Fruit fly (Drosophila melanogaster) whole organism, embryonic: ENCODE data around the gene Tcs6.
A peak's percentile ranks its signal among the peaks of the same experiment; 100 is the strongest.

ENCODE experiments used
- Asciz ChIP-seq: fragments of 200-800 bp; sonication (Bioruptor generic); optimal IDR thresholded peaks from 2 replicates; lab custom pipeline; 2017; ENCODE audit warnings: missing biosample characterization, mild to moderate bottlenecking, missing genetic modification characterization, missing genetic modification reagents
- Atf3 ChIP-seq: fragments of 200-800 bp; sonication (Bioruptor generic); optimal IDR thresholded peaks from 3 replicates; lab custom pipeline; 2016; ENCODE audit warnings: missing biosample characterization, missing genetic modification characterization
- CG11398 ChIP-seq: fragments of 200-800 bp; sonication (Bioruptor generic); optimal IDR thresholded peaks from 2 replicates; lab custom pipeline; 2016; ENCODE audit warnings: missing biosample characterization, missing genetic modification characterization
- CG11456 ChIP-seq: fragments of 200-800 bp; sonication (Bioruptor generic); IDR thresholded peaks from 3 replicates; pipeline ENCODE4 v1.3.6; 2022; ENCODE audit warnings: missing biosample characterization, missing genetic modification characterization
- CG11723 ChIP-seq: fragments of 200-800 bp; sonication (Bioruptor generic); optimal IDR thresholded peaks from 2 replicates; lab custom pipeline; 2017; ENCODE audit warnings: missing biosample characterization, mild to moderate bottlenecking, missing genetic modification characterization
- CG12219 ChIP-seq: fragments of 200-800 bp; sonication (Bioruptor generic); optimal IDR thresholded peaks from 3 replicates; lab custom pipeline; 2018; ENCODE audit warnings: missing biosample characterization, mild to moderate bottlenecking, missing genetic modification characterization
- CG12391 ChIP-seq: fragments of 200-800 bp; sonication (Bioruptor generic); optimal IDR thresholded peaks from 3 replicates; lab custom pipeline; 2018; ENCODE audit warnings: missing biosample characterization, mild to moderate bottlenecking, missing genetic modification characterization, moderate library complexity
- CG13424 ChIP-seq: fragments of 200-800 bp; sonication (Bioruptor generic); optimal IDR thresholded peaks from 2 replicates; lab custom pipeline; 2019; ENCODE audit warnings: missing biosample characterization, mild to moderate bottlenecking, missing genetic modification characterization, moderate library complexity
- CG31388 ChIP-seq: fragments of 200-800 bp; sonication (Bioruptor generic); optimal IDR thresholded peaks from 2 replicates; lab custom pipeline; 2016; ENCODE audit warnings: missing biosample characterization, missing genetic modification characterization
- CG33213 ChIP-seq: fragments of 200-800 bp; sonication (Bioruptor generic); optimal IDR thresholded peaks from 3 replicates; lab custom pipeline; 2016; ENCODE audit warnings: missing biosample characterization, missing genetic modification characterization
- CG4854 ChIP-seq: fragments of 200-800 bp; sonication (Bioruptor generic); optimal IDR thresholded peaks from 2 replicates; lab custom pipeline; 2016; ENCODE audit warnings: missing biosample characterization, missing genetic modification characterization, inconsistent platforms
- CG6654 ChIP-seq: fragments of 200-800 bp; sonication (Bioruptor generic); optimal IDR thresholded peaks from 2 replicates; lab custom pipeline; 2017; ENCODE audit warnings: missing biosample characterization, mild to moderate bottlenecking, missing genetic modification characterization
- CG6683 ChIP-seq: fragments of 200-800 bp; sonication (Bioruptor generic); optimal IDR thresholded peaks from 2 replicates; lab custom pipeline; 2017; ENCODE audit warnings: missing biosample characterization, mild to moderate bottlenecking, missing genetic modification characterization, missing genetic modification reagents
- CG7372 ChIP-seq: fragments of 200-800 bp; sonication (Bioruptor generic); IDR thresholded peaks from 2 replicates; pipeline ENCODE4 v1.3.6; 2022; ENCODE audit warnings: missing biosample characterization, missing genetic modification characterization
- CG7963 ChIP-seq: fragments of 200-800 bp; sonication (Bioruptor generic); IDR thresholded peaks from 3 replicates; pipeline ENCODE4 v1.3.6; 2022; ENCODE audit warnings: missing biosample characterization, missing genetic modification characterization; ENCODE audit not compliant: partially characterized antibody
- CG8924 ChIP-seq: fragments of 200-800 bp; optimal IDR thresholded peaks from 3 replicates; lab custom pipeline; 2019; ENCODE audit warnings: missing biosample characterization, mild to moderate bottlenecking, missing genetic modification characterization, moderate library complexity
- CG9609 ChIP-seq: fragments of 200-800 bp; sonication (Bioruptor generic); optimal IDR thresholded peaks from 3 replicates; lab custom pipeline; 2016; ENCODE audit warnings: missing biosample characterization, missing genetic modification characterization
- Dp ChIP-seq: fragments of 200-800 bp; sonication (Bioruptor generic); optimal IDR thresholded peaks from 2 replicates; lab custom pipeline; 2018; ENCODE audit warnings: missing biosample characterization, mild to moderate bottlenecking, missing genetic modification characterization, moderate library complexity
- E2f1 ChIP-seq: fragments of 200-800 bp; sonication (Bioruptor generic); IDR thresholded peaks from 2 replicates; pipeline ENCODE4 v1.3.6; 2022; ENCODE audit warnings: missing biosample characterization, missing genetic modification characterization
- Hey ChIP-seq: fragments of 200-800 bp; sonication (Bioruptor generic); optimal IDR thresholded peaks from 3 replicates; lab custom pipeline; 2018; ENCODE audit warnings: missing biosample characterization, mild to moderate bottlenecking, missing genetic modification characterization
- Hr51 ChIP-seq, 2 experiments: fragments of 200-800 bp; sonication (Bioruptor generic); optimal IDR thresholded peaks; 2 replicates in 1 of 2; 3 replicates in 1 of 2; lab custom pipeline; 2016 to 2018; ENCODE audit warnings: missing biosample characterization in 2 of 2, missing genetic modification characterization in 2 of 2, mild to moderate bottlenecking in 1 of 2, moderate library complexity in 1 of 2
- Kr ChIP-seq: fragments of 200-800 bp; sonication (Bioruptor generic); optimal IDR thresholded peaks from 2 replicates; lab custom pipeline; 2017; ENCODE audit warnings: missing biosample characterization, mild to moderate bottlenecking, missing genetic modification characterization
- Mad ChIP-seq: fragments of 200-800 bp; sonication (Bioruptor generic); optimal IDR thresholded peaks from 2 replicates; lab custom pipeline; 2016; ENCODE audit warnings: missing biosample characterization, missing genetic modification characterization
- Trl ChIP-seq, 3 experiments: fragments of >200 bp in 2 of 3; fragments of 200-800 bp in 1 of 3; sonication (Bioruptor generic) in 1 of 3; optimal IDR thresholded peaks; 2 replicates in 1 of 3; 3 replicates in 2 of 3; lab custom pipeline; 2016 to 2017; ENCODE audit warnings: missing biosample characterization in 1 of 3, missing genetic modification characterization in 1 of 3
- abd-A ChIP-seq: fragments of 200-800 bp; sonication (Bioruptor generic); optimal IDR thresholded peaks from 3 replicates; lab custom pipeline; 2019; ENCODE audit warnings: missing biosample characterization, mild to moderate bottlenecking, missing genetic modification characterization, moderate library complexity
- amos ChIP-seq: fragments of 200-800 bp; sonication (Bioruptor generic); IDR thresholded peaks from 2 replicates; pipeline ENCODE4 v1.3.6; 2022; ENCODE audit warnings: missing biosample characterization, missing genetic modification characterization; ENCODE audit not compliant: partially characterized antibody
- ap ChIP-seq: fragments of 200-800 bp; sonication (Bioruptor generic); IDR thresholded peaks from 2 replicates; pipeline ENCODE4 v1.3.6; 2022; ENCODE audit warnings: missing biosample characterization, missing genetic modification characterization
- ash1 ChIP-seq: fragments of 200-800 bp; sonication (Bioruptor generic); optimal IDR thresholded peaks from 2 replicates; lab custom pipeline; 2018; ENCODE audit warnings: missing biosample characterization, mild to moderate bottlenecking, missing genetic modification characterization
- bab2 ChIP-seq: fragments of 200-800 bp; sonication (Bioruptor generic); optimal IDR thresholded peaks from 2 replicates; lab custom pipeline; 2016; ENCODE audit warnings: missing biosample characterization, missing genetic modification characterization
- cad ChIP-seq: fragments of >200 bp; optimal IDR thresholded peaks from 2 replicates; lab custom pipeline; 2017; ENCODE audit warnings: missing biosample characterization, missing genetic modification characterization
- chm ChIP-seq: fragments of 200-800 bp; sonication (Bioruptor generic); IDR thresholded peaks from 2 replicates; pipeline ENCODE4 v1.3.6; 2022; ENCODE audit warnings: missing biosample characterization, missing genetic modification characterization
- chn ChIP-seq: fragments of 200-800 bp; sonication (Bioruptor generic); optimal IDR thresholded peaks from 2 replicates; lab custom pipeline; 2016; ENCODE audit warnings: missing biosample characterization, missing genetic modification characterization
- crol ChIP-seq: fragments of 200-800 bp; sonication (Bioruptor generic); IDR thresholded peaks from 2 replicates; pipeline ENCODE4 v1.3.6; 2022; ENCODE audit warnings: missing biosample characterization, missing genetic modification characterization
- dmrt11E ChIP-seq: fragments of 200-800 bp; sonication (Bioruptor generic); optimal IDR thresholded peaks from 3 replicates; lab custom pipeline; 2018; ENCODE audit warnings: missing biosample characterization, mild to moderate bottlenecking, missing genetic modification characterization, moderate library complexity
- exex ChIP-seq: fragments of 200-800 bp; sonication (Bioruptor generic); optimal IDR thresholded peaks from 4 replicates; lab custom pipeline; 2018; ENCODE audit warnings: missing biosample characterization, mild to moderate bottlenecking, missing genetic modification characterization, moderate library complexity
- fd102C ChIP-seq: fragments of 200-800 bp; sonication (Bioruptor generic); optimal IDR thresholded peaks from 2 replicates; lab custom pipeline; 2018; ENCODE audit warnings: missing biosample characterization, mild to moderate bottlenecking, missing genetic modification characterization, moderate library complexity
- gt ChIP-seq: fragments of 200-800 bp; sonication (Bioruptor generic); IDR thresholded peaks from 2 replicates; pipeline ENCODE4 v1.3.6; 2022; ENCODE audit warnings: missing biosample characterization, missing genetic modification characterization
- her ChIP-seq: fragments of 200-800 bp; sonication (Bioruptor generic); optimal IDR thresholded peaks from 2 replicates; lab custom pipeline; 2016; ENCODE audit warnings: missing biosample characterization, missing genetic modification characterization
- inv ChIP-seq: fragments of 200-800 bp; sonication (Bioruptor generic); IDR thresholded peaks from 2 replicates; pipeline ENCODE4 v1.3.6; 2022; ENCODE audit warnings: missing biosample characterization, missing genetic modification characterization; ENCODE audit not compliant: partially characterized antibody
- knrl ChIP-seq: fragments of 200-800 bp; sonication (Bioruptor generic); IDR thresholded peaks from 3 replicates; pipeline ENCODE4 v1.3.6; 2022; ENCODE audit warnings: missing biosample characterization, missing genetic modification characterization; ENCODE audit not compliant: partially characterized antibody
- mirr ChIP-seq: fragments of 200-800 bp; sonication (Bioruptor generic); optimal IDR thresholded peaks from 3 replicates; lab custom pipeline; 2018; ENCODE audit warnings: missing biosample characterization, mild to moderate bottlenecking, missing genetic modification characterization
- psq ChIP-seq: fragments of 200-800 bp; sonication (Bioruptor generic); optimal IDR thresholded peaks from 2 replicates; lab custom pipeline; 2017; ENCODE audit warnings: missing biosample characterization, missing genetic modification characterization
- pum ChIP-seq: fragments of 200-800 bp; sonication (Bioruptor generic); optimal IDR thresholded peaks from 2 replicates; lab custom pipeline; 2016; ENCODE audit warnings: missing biosample characterization, missing genetic modification characterization
- slbo ChIP-seq: fragments of 200-800 bp; sonication (Bioruptor generic); IDR thresholded peaks from 2 replicates; pipeline ENCODE4 v1.3.6; 2022; ENCODE audit warnings: missing biosample characterization, missing genetic modification characterization
- stwl ChIP-seq: fragments of 200-800 bp; sonication (Bioruptor generic); optimal IDR thresholded peaks from 3 replicates; lab custom pipeline; 2018; ENCODE audit warnings: missing biosample characterization, mild to moderate bottlenecking, missing genetic modification characterization, moderate library complexity
- ttk ChIP-seq: fragments of 200-800 bp; sonication (Bioruptor generic); IDR thresholded peaks from 2 replicates; pipeline ENCODE4 v2.1.2; 2022; ENCODE audit warnings: missing biosample characterization, missing genetic modification characterization
- vnd ChIP-seq: fragments of 200-800 bp; sonication (Bioruptor generic); IDR thresholded peaks from 3 replicates; pipeline ENCODE4 v1.3.6; 2022; ENCODE audit warnings: missing biosample characterization, missing genetic modification characterization; ENCODE audit not compliant: partially characterized antibody
- zfh2 ChIP-seq: fragments of 200-800 bp; sonication (Bioruptor generic); optimal IDR thresholded peaks from 2 replicates; lab custom pipeline; 2016; ENCODE audit warnings: missing biosample characterization, missing genetic modification characterization

The Tcs6 gene

dm6 chr3R:26042131-26042885 is 15.7 kb downstream of the Tcs6 start (continued):
- TF ChIP-seq amos (GFP tag; lab: Robert Waterston, UW) (no peak), CG12391 (tag; lab: Kevin White, UChicago) (peak; percentile 96), CG6683 (peak; percentile 87), psq (GFP tag; lab: Kevin White, UChicago) (peak; percentile 80), gt (GFP tag; lab: Robert Waterston, UW) (peak; percentile 84), CG12219 (GFP tag; lab: Kevin White, UChicago) (peak; percentile 96), bab2 (GFP tag; lab: Kevin White, UChicago) (peak; percentile 98), knrl (GFP tag; lab: Robert Waterston, UW) (no peak), CG33213 (peak; percentile 97), slbo (GFP tag; lab: Robert Waterston, UW) (peak; percentile 98), CG31388 (GFP tag; lab: Kevin White, UChicago) (peak; percentile 89), CG8924 (tag; lab: Kevin White, UChicago) (peak; percentile 94), abd-A (tag; lab: Kevin White, UChicago) (peak; percentile 94), Atf3 (peak; percentile 96), Dp (GFP tag; lab: Kevin White, UChicago) (peak; percentile 8), stwl (peak; percentile 55), CG13424 (tag; lab: Kevin White, UChicago) (peak; percentile 93), chn (GFP tag; lab: Kevin White, UChicago) (peak; percentile 98), CG11398 (peak; percentile 97), her (peak; percentile 95), ash1 (GFP tag; lab: Kevin White, UChicago) (no peak), pum (GFP tag; lab: Kevin White, UChicago) (peak; percentile 96), CG9609 (peak; percentile 97), CG4854 (GFP tag; lab: Kevin White, UChicago) (peak; percentile 95), crol (peak; percentile 65), Kr (peak; percentile 53), CG7372 (peak; percentile 95), exex (tag; lab: Kevin White, UChicago) (peak; percentile 74), Mad (GFP tag; lab: Kevin White, UChicago) (peak; percentile 95), CG11456 (GFP tag; lab: Robert Waterston, UW) (peak; percentile 97), Asciz (GFP tag; lab: Kevin White, UChicago) (peak; percentile 92), CG6654 (GFP tag; lab: Kevin White, UChicago) (peak; percentile 89), cad (GFP tag; lab: Kevin White, UChicago) (peak; percentile 40), chm (peak; percentile 97), inv (no peak), mirr (GFP tag; lab: Kevin White, UChicago) (peak; percentile 88), zfh2 (GFP tag; lab: Kevin White, UChicago) (peak; percentile 96), Hey (tag; lab: Kevin White, UChicago) (peak; percentile 81), fd102C (GFP tag; lab: Kevin White, UChicago) (peak; percentile 64), CG11723 (GFP tag; lab: Kevin White, UChicago) (peak; percentile 93), ap (GFP tag; lab: Robert Waterston, UW) (peak; percentile 96), vnd (GFP tag; lab: Robert Waterston, UW) (no peak), ttk (GFP tag; lab: Robert Waterston, UW) (peak; percentile 96), dmrt11E (tag; lab: Kevin White, UChicago) (peak; percentile 93), Trl (optimal IDR thresholded peaks at IDR 0.05; lab: Kevin White, UChicago) (peak in 1 of 2 experiments; percentile 76), Trl (GFP tag; optimal IDR thresholded peaks at IDR 0.05; lab: Kevin White, UChicago) (peak; percentile 98), CG7963 (GFP tag; lab: Robert Waterston, UW) (no peak), Hr51 (GFP tag; optimal IDR thresholded peaks at IDR 0.05; lab: Kevin White, UChicago) (peak; percentile 94 to 95), E2f1 (GFP tag; lab: Robert Waterston, UW) (peak; percentile 96)
